Worm (Caenorhabditis elegans): ENCODE measurements around the gene dsl-6.

DNA sequence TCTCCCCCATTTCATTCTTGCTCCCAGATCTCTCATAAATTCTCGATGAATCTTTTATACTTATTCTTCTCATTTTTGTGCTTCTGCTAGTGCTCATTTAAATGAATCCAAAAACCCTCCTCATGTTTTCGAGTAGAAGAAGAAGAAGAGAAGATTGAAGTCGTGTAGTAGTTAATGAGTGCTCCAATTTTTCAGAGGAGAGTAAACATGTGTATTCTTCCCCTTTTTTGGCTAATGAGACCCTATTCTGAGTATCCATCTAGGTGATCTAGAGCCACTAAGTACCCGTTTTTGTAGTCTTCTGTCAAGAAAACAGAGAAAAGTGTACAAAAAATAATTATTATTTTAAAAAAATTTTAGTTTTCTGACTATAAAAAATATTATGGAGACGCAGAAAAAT lies 46.6 kb downstream of the dsl-6 start:
- TF ChIP-seq pha-4 (tag; optimal IDR thresholded peaks at IDR 0.05) (no peak), pbrm-1 (GFP tag; IDR thresholded peaks at IDR 0.05) (no peak), unc-62 (GFP tag; optimal IDR thresholded peaks at IDR 0.05) (no peak), sptf-2 (GFP tag; optimal IDR thresholded peaks at IDR 0.05) (no peak), F57C9.4 (tag; optimal IDR thresholded peaks at IDR 0.05) (no peak), ccch-3 (GFP tag; optimal IDR thresholded peaks at IDR 0.05) (no peak), hrde-1 (tag; optimal IDR thresholded peaks at IDR 0.05; ENCODE audit: borderline replicate concordance) (no peak), ets-4 (GFP tag; optimal IDR thresholded peaks at IDR 0.05) (no peak), nfya-1 (tag; optimal IDR thresholded peaks at IDR 0.05; ENCODE audit: borderline replicate concordance, insufficient read depth) (no peak), C17E4.6 (GFP tag; IDR thresholded peaks at IDR 0.05) (no peak), dox-1 (GFP tag; IDR thresholded peaks at IDR 0.05) (no peak), sdz-38 (tag; optimal IDR thresholded peaks at IDR 0.05) (no peak), rec-8 (tag; optimal IDR thresholded peaks at IDR 0.05) (no peak), nhr-90 (tag; optimal IDR thresholded peaks at IDR 0.05) (no peak)
